Fruit fly (Drosophila melanogaster): ENCODE data around the gene Nup205.
A peak's percentile ranks its signal among the peaks of the same experiment; 100 is the strongest.

Nup205 gene

DNA sequence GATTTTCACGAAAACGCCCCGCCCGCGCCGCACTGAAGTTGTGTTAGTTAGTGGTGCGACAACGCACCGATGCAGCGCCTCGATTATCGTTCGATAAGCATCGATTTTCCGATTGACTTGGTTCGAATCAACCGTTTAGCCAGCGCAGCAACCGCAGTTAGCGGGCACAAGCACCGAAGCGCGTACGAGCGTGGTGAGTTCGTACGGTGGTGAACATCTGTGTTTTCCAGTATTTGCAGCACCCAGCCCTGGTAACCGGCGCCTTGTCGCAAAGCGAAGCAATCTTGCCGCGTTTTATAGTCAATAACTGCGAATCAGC, at the start of gene Nup205, which contains the start of gene pico (continued):
- TF ChIP-seq CG34224 (GFP tag; IDR thresholded peaks at IDR 0.05; ENCODE audit: partially characterized antibody) (peak; percentile 68), eve (GFP tag; optimal IDR thresholded peaks at IDR 0.05) (no peak), Optix (GFP tag; IDR thresholded peaks at IDR 0.05) (no peak), CG14014 (GFP tag; IDR thresholded peaks at IDR 0.05) (0 out of 2 replicates have a peak, but pooled peaks have one; percentile 10), Opbp (GFP tag; IDR thresholded peaks at IDR 0.05; ENCODE audit: partially characterized antibody) (peak; percentile 87), chm (GFP tag; IDR thresholded peaks at IDR 0.05) (peak; percentile 59), NC2α (GFP tag; optimal IDR thresholded peaks at IDR 0.05) (no peak), zen2 (GFP tag; IDR thresholded peaks at IDR 0.05; ENCODE audit: partially characterized antibody) (peak; percentile 63), CG10431 (GFP tag; optimal IDR thresholded peaks at IDR 0.05) (no peak), luna (GFP tag; optimal IDR thresholded peaks at IDR 0.05) (no peak), row (GFP tag; IDR thresholded peaks at IDR 0.05) (peak; percentile 46; the same call in 2 of the 3 replicates), dan (GFP tag; IDR thresholded peaks at IDR 0.05) (no peak), Rfx (GFP tag; IDR thresholded peaks at IDR 0.05) (peak; percentile 50), fd102C (GFP tag; optimal IDR thresholded peaks at IDR 0.05) (no peak), grau (tag; optimal IDR thresholded peaks at IDR 0.05) (no peak), CG3847 (GFP tag; IDR thresholded peaks at IDR 0.05) (peak; percentile 52; the same call in 1 of the 2 replicates), Hand (GFP tag; optimal IDR thresholded peaks at IDR 0.05) (no peak), CG11560 (tag; IDR thresholded peaks at IDR 0.05) (peak; percentile 80), Atf-2 (GFP tag; optimal IDR thresholded peaks at IDR 0.05) (no peak), da (GFP tag; optimal IDR thresholded peaks at IDR 0.05) (no peak), CG43689 (GFP tag; IDR thresholded peaks at IDR 0.05) (no peak), NFAT (GFP tag; IDR thresholded peaks at IDR 0.05) (0 out of 2 replicates have a peak, but pooled peaks have one; percentile 12), CG9876 (GFP tag; optimal IDR thresholded peaks at IDR 0.05) (no peak), bcd (GFP tag; optimal IDR thresholded peaks at IDR 0.05) (peak; percentile 33), repo (GFP tag; optimal IDR thresholded peaks at IDR 0.05) (peak; percentile 12), Xrp1 (GFP tag; IDR thresholded peaks at IDR 0.05) (no peak), Max (GFP tag; optimal IDR thresholded peaks at IDR 0.05) (peak; percentile 10), CrebB (tag; optimal IDR thresholded peaks at IDR 0.05) (peak; percentile 14), ase (GFP tag; IDR thresholded peaks at IDR 0.05) (no peak), Hr78 (GFP tag; optimal IDR thresholded peaks at IDR 0.05) (no peak), Pdp1 (GFP tag; optimal IDR thresholded peaks at IDR 0.05) (no peak), CG2120 (GFP tag; optimal IDR thresholded peaks at IDR 0.05) (peak; percentile 54), CG17186 (GFP tag; optimal IDR thresholded peaks at IDR 0.05) (peak; percentile 95), CG7786 (GFP tag; optimal IDR thresholded peaks at IDR 0.05) (peak; percentile 28), CG7271 (tag; optimal IDR thresholded peaks at IDR 0.05) (no peak), CG2889 (GFP tag; IDR thresholded peaks at IDR 0.05) (no peak), bbx (GFP tag; IDR thresholded peaks at IDR 0.05; ENCODE audit: partially characterized antibody) (peak; percentile 85), btn (GFP tag; optimal IDR thresholded peaks at IDR 0.05) (no peak), CG32767 (GFP tag; IDR thresholded peaks at IDR 0.05) (no peak), CG6654 (GFP tag; optimal IDR thresholded peaks at IDR 0.05) (no peak), Dip3 (GFP tag; optimal IDR thresholded peaks at IDR 0.05) (no peak), prd (optimal IDR thresholded peaks at IDR 0.05) (no peak), prd (GFP tag; IDR thresholded peaks at IDR 0.05) (peak; percentile 24; the same call in 1 of the 3 replicates), p53 (GFP tag; optimal IDR thresholded peaks at IDR 0.05) (peak; percentile 47), TFAM (GFP tag; optimal IDR thresholded peaks at IDR 0.05) (no peak), tap (tag; optimal IDR thresholded peaks at IDR 0.05) (no peak), schlank (tag; optimal IDR thresholded peaks at IDR 0.05) (no peak), GATAe (GFP tag; conservative IDR thresholded peaks at IDR 0.05) (no peak), CG7372 (GFP tag; IDR thresholded peaks at IDR 0.05) (no peak), CG12744 (GFP tag; optimal IDR thresholded peaks at IDR 0.05) (no peak), CG12104 (GFP tag; optimal IDR thresholded peaks at IDR 0.05) (no peak), CG14965 (GFP tag; optimal IDR thresholded peaks at IDR 0.05; ENCODE audit: borderline replicate concordance) (no peak)

All from whole organism, embryonic.